Fruit fly (Drosophila melanogaster): ENCODE results near the gene Prosbeta2R2.

DNA sequence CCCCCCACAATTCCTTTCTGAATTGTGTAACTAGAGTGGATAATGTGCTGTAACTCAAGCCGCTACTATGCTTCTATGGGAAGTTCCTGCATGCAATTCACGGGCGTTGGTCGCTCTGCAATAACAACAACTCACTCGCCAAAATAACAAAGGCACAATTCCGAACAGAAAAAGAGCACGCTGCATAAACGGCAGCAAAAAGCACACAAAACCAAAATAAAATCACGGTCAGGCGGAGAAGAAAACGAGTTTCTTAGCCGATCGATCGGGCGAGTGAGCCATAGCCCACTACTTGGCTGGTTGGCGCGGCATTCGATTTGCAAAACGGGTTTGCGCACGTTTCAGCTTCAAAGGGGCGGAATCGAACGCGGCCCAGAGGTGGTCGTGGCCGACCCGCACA is 6.0 kb downstream of the Prosbeta2R2 start:
- no peak for TF ChIP-seq pan (optimal IDR thresholded peaks at IDR 0.05)
- TF ChIP-seq psq (optimal IDR thresholded peaks at IDR 0.05), result no peak
- no peak for TF ChIP-seq CG8478 (optimal IDR thresholded peaks at IDR 0.05)
- TF ChIP-seq EcR (GFP tag; optimal IDR thresholded peaks at IDR 0.05), result no peak
- no peak for TF ChIP-seq usp (GFP tag; optimal IDR thresholded peaks at IDR 0.05)

All from whole organism.